Worm (Caenorhabditis elegans): ENCODE results near the gene ZC404.16.
A peak's percentile ranks its signal among the peaks of the same experiment; 100 is the strongest.

ZC404.16 gene

DNA sequence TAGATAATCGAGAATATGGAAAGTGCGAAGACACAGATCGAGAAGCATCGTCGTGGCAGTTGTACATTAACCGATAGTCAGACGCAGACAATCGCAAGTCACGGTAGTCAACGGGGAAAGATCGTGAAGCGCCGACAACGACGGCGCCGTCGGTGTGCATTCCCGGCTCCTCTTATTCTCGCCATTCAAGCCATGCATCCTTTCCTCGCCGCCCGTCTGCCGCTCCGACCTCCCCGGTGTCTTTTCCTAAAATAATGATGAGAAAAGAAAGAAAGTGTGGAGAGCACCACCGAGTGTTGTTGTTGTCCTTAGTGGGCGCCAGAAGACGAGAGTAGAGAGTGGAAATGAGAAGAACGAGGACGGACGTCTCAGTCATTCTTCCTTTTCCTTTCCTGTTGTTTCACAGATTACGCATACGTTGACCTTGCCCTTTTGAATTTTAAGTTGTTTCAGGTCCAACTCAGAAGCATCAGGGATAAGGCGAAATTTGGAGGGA is 20.2 kb upstream of the ZC404.16 start, which contains the start of gene ZC404.1:
TSS of gene ZC404.1 (plus strand) at position 446 of the 496 bp plus-strand sequence.
- TF ChIP-seq mls-2 (tag; optimal IDR thresholded peaks at IDR 0.05) (no peak), elt-3 (tag; optimal IDR thresholded peaks at IDR 0.05) (no peak), nhr-12 (tag; optimal IDR thresholded peaks at IDR 0.05) (no peak), unc-39 (tag; optimal IDR thresholded peaks at IDR 0.05) (no peak), hlh-1 (tag; optimal IDR thresholded peaks at IDR 0.05) (no peak), cnd-1 (tag; optimal IDR thresholded peaks at IDR 0.05) (no peak), lin-13 (tag; optimal IDR thresholded peaks at IDR 0.05) (no peak), ztf-11 (tag; optimal IDR thresholded peaks at IDR 0.05) (no peak), ces-1 (GFP tag; optimal IDR thresholded peaks at IDR 0.05) (no peak), flh-1 (GFP tag; optimal IDR thresholded peaks at IDR 0.05) (no peak), sem-2 (GFP tag; optimal IDR thresholded peaks at IDR 0.05) (no peak), unc-120 (tag; optimal IDR thresholded peaks at IDR 0.05; ENCODE audit: poor library complexity, severe bottlenecking) (no peak), nhr-2 (tag; optimal IDR thresholded peaks at IDR 0.05) (no peak), nhr-237 (tag; optimal IDR thresholded peaks at IDR 0.05) (no peak), lin-32 (GFP tag; optimal IDR thresholded peaks at IDR 0.05) (no peak), blmp-1 (tag; optimal IDR thresholded peaks at IDR 0.05) (no peak), mep-1 (tag; optimal IDR thresholded peaks at IDR 0.05) (no peak), bed-3 (GFP tag; optimal IDR thresholded peaks at IDR 0.05) (no peak)

DNA sequence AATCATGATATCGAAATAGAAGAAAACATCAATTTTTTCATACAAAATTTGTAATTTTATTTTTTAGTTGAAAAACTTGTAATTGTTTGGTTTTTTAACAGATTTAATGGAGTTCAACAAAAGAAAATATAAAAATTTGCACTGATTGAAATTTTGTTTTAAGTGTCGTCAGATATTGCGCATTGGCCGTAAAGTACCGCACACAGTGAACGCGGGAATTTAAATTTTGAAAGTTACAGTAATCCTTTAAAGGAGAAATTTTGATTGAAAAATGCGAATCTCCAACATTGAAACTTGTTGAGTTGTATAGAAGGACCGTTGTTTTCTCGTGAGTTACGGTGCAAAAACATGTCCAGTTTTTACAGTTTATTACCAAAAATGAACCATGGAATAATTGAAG is 19.3 kb upstream of the ZC404.16 start:
- TF ChIP-seq elt-3 (tag; optimal IDR thresholded peaks at IDR 0.05) (no peak), sem-2 (GFP tag; optimal IDR thresholded peaks at IDR 0.05) (no peak), ztf-11 (tag; optimal IDR thresholded peaks at IDR 0.05) (no peak), unc-120 (tag; optimal IDR thresholded peaks at IDR 0.05; ENCODE audit: poor library complexity, severe bottlenecking) (no peak), flh-1 (GFP tag; optimal IDR thresholded peaks at IDR 0.05) (no peak)

DNA sequence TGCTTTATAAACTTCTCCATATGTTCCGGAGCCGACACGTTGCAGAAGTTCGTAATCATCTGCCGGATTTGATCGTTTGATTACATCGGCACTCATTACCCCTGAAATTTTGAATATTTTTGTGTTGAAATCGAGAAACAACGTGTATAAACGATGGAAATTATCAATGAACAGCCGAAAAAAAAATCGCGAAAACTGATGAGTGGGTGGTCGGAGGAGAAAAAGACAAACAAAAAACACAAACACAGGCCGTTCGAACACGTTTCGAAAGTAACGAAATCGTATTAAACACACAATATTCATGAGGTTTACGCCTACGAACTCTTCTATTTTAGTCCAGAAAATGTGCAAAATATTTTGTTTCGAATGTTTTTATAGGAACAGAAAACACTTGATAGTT is 18.9 kb upstream of the ZC404.16 start, which contains the start of gene gck-2:
TSS of gene gck-2 (minus strand) at position 101 of the 400 bp plus-strand sequence.
- TF ChIP-seq nhr-76 (tag; optimal IDR thresholded peaks at IDR 0.05) (no peak), nhr-12 (tag; optimal IDR thresholded peaks at IDR 0.05) (no peak), blmp-1 (tag; optimal IDR thresholded peaks at IDR 0.05) (no peak)

DNA sequence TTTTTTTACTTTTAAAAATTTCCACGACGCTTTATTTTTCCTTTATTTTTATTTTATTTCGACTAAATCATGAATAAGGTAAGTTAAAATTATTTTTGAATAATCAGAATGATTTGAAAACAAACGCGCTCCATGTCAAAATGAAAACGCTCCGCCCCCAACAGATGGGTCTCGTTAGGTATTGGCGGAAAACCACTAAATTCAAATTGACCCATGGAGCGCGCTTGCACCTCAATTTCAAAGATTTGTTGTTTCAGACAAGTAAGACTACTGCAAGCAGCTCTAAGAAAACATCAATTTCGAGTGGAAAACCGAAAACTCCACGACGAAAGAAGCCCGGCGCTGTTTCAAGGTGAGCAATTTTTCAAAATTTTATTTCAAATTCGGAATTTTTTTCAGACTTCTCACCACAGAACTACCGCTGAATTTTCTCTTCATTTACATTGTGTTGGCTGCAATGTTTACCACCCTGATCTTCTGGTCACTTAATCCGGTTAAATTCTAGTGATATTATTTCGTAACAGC is 14.3 kb upstream of the ZC404.16 start, which contains the start of gene ZC404.2:
TSS of gene ZC404.2 (plus strand) at position 47 of the 525 bp plus-strand sequence.
- TF ChIP-seq sem-2 (GFP tag; optimal IDR thresholded peaks at IDR 0.05) (no peak), nhr-76 (tag; optimal IDR thresholded peaks at IDR 0.05) (no peak), mls-2 (tag; optimal IDR thresholded peaks at IDR 0.05) (no peak), cnd-1 (tag; optimal IDR thresholded peaks at IDR 0.05) (no peak), tbx-8 (GFP tag; optimal IDR thresholded peaks at IDR 0.05) (no peak), pha-4 (tag; optimal IDR thresholded peaks at IDR 0.05) (no peak), ceh-83 (GFP tag; optimal IDR thresholded peaks at IDR 0.05) (no peak), zip-8 (tag; optimal IDR thresholded peaks at IDR 0.05) (no peak), ceh-39 (tag; optimal IDR thresholded peaks at IDR 0.05) (no peak), M03D4.4 (tag; optimal IDR thresholded peaks at IDR 0.05) (no peak), drap-1 (GFP tag; optimal IDR thresholded peaks at IDR 0.05) (no peak), elt-3 (tag; optimal IDR thresholded peaks at IDR 0.05) (no peak), bed-3 (GFP tag; optimal IDR thresholded peaks at IDR 0.05) (no peak)

- peak; percentile 30 for TF ChIP-seq blmp-1 (tag; optimal IDR thresholded peaks at IDR 0.05)
- TF ChIP-seq ham-2 (GFP tag; optimal IDR thresholded peaks at IDR 0.05): peak; percentile 15
- TF ChIP-seq unc-62 (GFP tag; optimal IDR thresholded peaks at IDR 0.05): no peak
- peak; percentile 49 for TF ChIP-seq lsy-2 (tag; optimal IDR thresholded peaks at IDR 0.05)
- no peak for TF ChIP-seq elt-3 (tag; optimal IDR thresholded peaks at IDR 0.05)
- peak; percentile 48 for TF ChIP-seq mab-5 (tag; optimal IDR thresholded peaks at IDR 0.05)
- TF ChIP-seq elt-1 (tag; optimal IDR thresholded peaks at IDR 0.05; ENCODE audit: borderline replicate concordance, insufficient read depth): peak; percentile 6
- TF ChIP-seq nhr-2 (tag; optimal IDR thresholded peaks at IDR 0.05): peak; percentile 29
- peak; percentile 50 for TF ChIP-seq ztf-11 (tag; optimal IDR thresholded peaks at IDR 0.05)
- peak; percentile 69 for TF ChIP-seq mep-1 (tag; optimal IDR thresholded peaks at IDR 0.05)
- TF ChIP-seq lin-32 (GFP tag; optimal IDR thresholded peaks at IDR 0.05): no peak
- peak; percentile 79 for TF ChIP-seq ces-1 (GFP tag; optimal IDR thresholded peaks at IDR 0.05)
- peak; percentile 47 for TF ChIP-seq nhr-237 (tag; optimal IDR thresholded peaks at IDR 0.05)
- TF ChIP-seq sptf-1 (tag; optimal IDR thresholded peaks at IDR 0.05): peak; percentile 69
- TF ChIP-seq M03D4.4 (tag; optimal IDR thresholded peaks at IDR 0.05): peak; percentile 49
- TF ChIP-seq nhr-12 (tag; optimal IDR thresholded peaks at IDR 0.05): peak; percentile 38
- peak; percentile 26 for TF ChIP-seq hlh-1 (tag; optimal IDR thresholded peaks at IDR 0.05)
- no peak for TF ChIP-seq nhr-76 (tag; optimal IDR thresholded peaks at IDR 0.05)
- TF ChIP-seq lin-13 (tag; optimal IDR thresholded peaks at IDR 0.05): peak; percentile 44
- TF ChIP-seq mls-2 (tag; optimal IDR thresholded peaks at IDR 0.05): no peak
- peak; percentile 13 for TF ChIP-seq ceh-39 (tag; optimal IDR thresholded peaks at IDR 0.05)
These were observed 11.3 kb upstream of the ZC404.16 start, which contains the start of the genes spn-4 and spe-39 for ce11 chrV:6784853-6785492. Gene spn-4, minus strand, starts transcription at chrV:6784903. Gene spe-39, plus strand, starts transcription at chrV:6785451.

Measured in whole organism, mixed stage, embryonic.